Worm (Caenorhabditis elegans) whole organism, midembryonic: Measurements from ENCODE around the gene srj-50.

Experiments
- klf-2 ChIP-seq: fragments of 200-800 bp; sonication (Bioruptor generic); conservative IDR thresholded peaks from 2 replicates; pipeline ENCODE4 v1.3.6; 2022; ENCODE audit warnings: missing genetic modification reagents, missing genetic modification characterization, missing compliant biosample characterization
- med-1 ChIP-seq: sonication (generic microtip); optimal IDR thresholded peaks from 2 replicates; lab custom pipeline; 2017; ENCODE audit warnings: missing genetic modification characterization, mild to moderate bottlenecking, missing compliant biosample characterization, antibody characterized with exemption, missing genetic modification reagents; ENCODE audit not compliant: insufficient read depth
- ztf-23 ChIP-seq: fragments of 200-800 bp; sonication (Bioruptor generic); IDR thresholded peaks from 2 replicates; pipeline ENCODE4 v1.3.6; 2022; ENCODE audit warnings: missing genetic modification reagents, missing genetic modification characterization, missing compliant biosample characterization

DNA sequence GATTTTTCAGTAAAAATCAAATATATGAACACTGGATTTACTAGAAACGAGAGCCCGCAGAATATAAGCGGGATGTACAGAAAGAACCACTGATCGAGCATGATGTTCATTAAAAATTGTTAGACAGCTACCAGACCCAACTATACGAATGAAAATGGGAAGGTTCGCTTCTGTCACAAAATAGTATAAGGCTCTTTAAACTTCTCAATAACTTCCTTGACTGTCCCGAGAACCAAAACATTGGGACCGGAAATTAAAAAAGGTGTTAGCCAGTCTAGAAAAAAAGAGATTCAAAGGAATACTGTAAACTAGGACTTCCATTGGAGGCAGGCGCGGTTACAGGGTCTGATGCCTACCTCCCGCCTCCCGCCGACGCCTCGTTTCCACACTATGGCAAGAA lies 25.1 kb downstream of the srj-50 start, which contains the start of gene srj-55:
- TF ChIP-seq med-1 (GFP tag; lab: Kevin White, UChicago) (no peak), klf-2 (no peak), ztf-23 (no peak)
